Worm (Caenorhabditis elegans) whole organism, L4/young adult: ENCODE measurements around the gene sel-7.

ENCODE experiments used
- W03F9.2 ChIP-seq: fragments of 150-350 bp; optimal IDR thresholded peaks from 2 replicates; lab custom pipeline; 2014; ENCODE audit warnings: missing biosample characterization, missing genetic modification characterization
- him-1 ChIP-seq: sonication (generic microtip); optimal IDR thresholded peaks from 2 replicates; lab custom pipeline; 2016; ENCODE audit warnings: missing genotype, missing genetic modification reagents, missing genetic modification characterization, missing compliant biosample characterization

DNA sequence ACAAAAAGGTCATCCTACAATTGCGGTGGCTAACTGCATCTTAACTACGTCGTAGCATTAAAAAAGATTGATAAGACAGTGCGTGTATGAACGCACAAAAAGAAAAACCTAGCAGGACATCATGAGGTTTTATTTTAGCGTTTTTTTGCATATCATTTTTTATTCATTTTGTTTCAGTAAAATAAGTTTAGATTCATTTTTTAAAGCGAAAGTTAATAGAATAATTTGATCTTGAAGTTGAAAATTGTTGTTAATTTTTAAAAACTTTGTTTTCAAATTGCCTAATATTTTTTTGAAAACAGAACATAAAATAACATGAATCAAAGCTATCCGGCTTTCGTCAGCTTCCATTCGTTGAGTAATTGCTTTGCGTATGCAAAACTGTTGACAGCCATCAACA is 26.7 kb downstream of the sel-7 start, which contains the start of gene prx-1:
- TF ChIP-seq W03F9.2 (tag; lab: Kevin White, UChicago) = no peak
- TF ChIP-seq him-1 (tag; lab: Kevin White, UChicago) = no peak
